Worm (Caenorhabditis elegans): ENCODE results near the gene K02E2.8.
A peak's percentile ranks its signal among the peaks of the same experiment; 100 is the strongest.

K02E2.8 gene

ce11 chrV:20366839-20367238, at the start of gene K02E2.8:
Gene K02E2.8, minus strand, starts transcription at chrV:20366939.
- TF ChIP-seq pax-3 (tag; optimal IDR thresholded peaks at IDR 0.05), result no peak

- TF ChIP-seq nhr-85 (tag) (peak; percentile 52), blmp-1 (tag; optimal IDR thresholded peaks at IDR 0.05) (peak; percentile 37), hpl-2 (GFP tag; optimal IDR thresholded peaks at IDR 0.05) (no peak), unc-130 (tag; optimal IDR thresholded peaks at IDR 0.05) (no peak), ceh-8 (GFP tag; optimal IDR thresholded peaks at IDR 0.05) (no peak), sptf-1 (tag; optimal IDR thresholded peaks at IDR 0.05) (no peak)
These were observed 49.6 kb upstream of the K02E2.8 start for ce11 chrV:20416335-20416734.

- TF ChIP-seq ceh-82 (tag; optimal IDR thresholded peaks at IDR 0.05), result peak in 1 of 3 experiments; percentile 10
- peak; percentile 40 for TF ChIP-seq mep-1 (tag; optimal IDR thresholded peaks at IDR 0.05)
- no peak for TF ChIP-seq lin-13 (GFP tag; optimal IDR thresholded peaks at IDR 0.05)
- TF ChIP-seq aha-1 (tag; optimal IDR thresholded peaks at IDR 0.05), result no peak
- no peak for TF ChIP-seq nhr-237 (tag; optimal IDR thresholded peaks at IDR 0.05)
- TF ChIP-seq zip-4 (GFP tag; optimal IDR thresholded peaks at IDR 0.05), result no peak
- TF ChIP-seq nhr-85 (tag), result peak; percentile 88
- no peak for TF ChIP-seq egl-13 (tag; optimal IDR thresholded peaks at IDR 0.05)
- peak in 1 of 2 experiments; percentile 47 for TF ChIP-seq lin-35 (GFP tag; optimal IDR thresholded peaks at IDR 0.05)
- TF ChIP-seq snu-23 (GFP tag; optimal IDR thresholded peaks at IDR 0.05), result peak; percentile 54
- no peak for TF ChIP-seq zag-1 (tag; optimal IDR thresholded peaks at IDR 0.05)
- no peak for TF ChIP-seq pax-3 (tag; optimal IDR thresholded peaks at IDR 0.05)
- no peak for TF ChIP-seq unc-130 (tag; optimal IDR thresholded peaks at IDR 0.05)
- TF ChIP-seq nhr-84 (tag; optimal IDR thresholded peaks at IDR 0.05), result no peak
- TF ChIP-seq blmp-1 (tag; optimal IDR thresholded peaks at IDR 0.05), result peak; percentile 96
- peak; percentile 77 for TF ChIP-seq lin-14 (GFP tag; optimal IDR thresholded peaks at IDR 0.05)
- peak; percentile 14 for TF ChIP-seq nhr-20 (tag; optimal IDR thresholded peaks at IDR 0.05)
- peak in 1 of 6 experiments; percentile 35 for TF ChIP-seq elt-3 (tag; optimal IDR thresholded peaks at IDR 0.05)
- peak; percentile 18 for TF ChIP-seq nhr-71 (tag; optimal IDR thresholded peaks at IDR 0.05)
- no peak for TF ChIP-seq ets-5 (GFP tag; IDR thresholded peaks at IDR 0.05)
- peak in 2 of 3 experiments; percentile 0 to 1 for TF ChIP-seq dpl-1 (GFP tag; optimal IDR thresholded peaks at IDR 0.05)
- TF ChIP-seq xbp-1 (tag; optimal IDR thresholded peaks at IDR 0.05), result peak; percentile 47
- TF ChIP-seq C04F5.9 (tag; optimal IDR thresholded peaks at IDR 0.05), result no peak
- no peak for TF ChIP-seq Y116A8C.19 (tag; optimal IDR thresholded peaks at IDR 0.05; ENCODE audit: borderline replicate concordance)
- TF ChIP-seq jun-1 (tag; optimal IDR thresholded peaks at IDR 0.05), result no peak
These were observed 48.7 kb upstream of the K02E2.8 start for ce11 chrV:20415415-20415814.

- TF ChIP-seq elt-3 (tag; optimal IDR thresholded peaks at IDR 0.05) (no peak), mab-9 (GFP tag; IDR thresholded peaks at IDR 0.05) (no peak), lsy-2 (tag; optimal IDR thresholded peaks at IDR 0.05) (no peak), fkh-8 (tag; optimal IDR thresholded peaks at IDR 0.05) (no peak), skn-1 (tag; optimal IDR thresholded peaks at IDR 0.05) (peak; percentile 49), nhr-71 (tag; optimal IDR thresholded peaks at IDR 0.05) (no peak), C16A3.4 (tag; optimal IDR thresholded peaks at IDR 0.05) (no peak), lin-13 (GFP tag; optimal IDR thresholded peaks at IDR 0.05) (no peak)
These were observed 47.2 kb upstream of the K02E2.8 start for ce11 chrV:20413936-20414335.

ce11 chrV:20413426-20413825, 46.7 kb upstream of the K02E2.8 start:
- TF ChIP-seq pax-3 (tag; optimal IDR thresholded peaks at IDR 0.05) (no peak), lin-14 (GFP tag; optimal IDR thresholded peaks at IDR 0.05) (peak; percentile 40), nhr-47 (tag; optimal IDR thresholded peaks at IDR 0.05) (no peak), ama-1 (optimal IDR thresholded peaks at IDR 0.05) (peak; percentile 11), fkh-10 (GFP tag; optimal IDR thresholded peaks at IDR 0.05) (no peak), nhr-20 (tag; optimal IDR thresholded peaks at IDR 0.05) (peak; percentile 35), unc-30 (tag; optimal IDR thresholded peaks at IDR 0.05) (no peak), mdl-1 (tag; optimal IDR thresholded peaks at IDR 0.05) (peak in 1 of 2 experiments; percentile 60), nhr-90 (tag; optimal IDR thresholded peaks at IDR 0.05; ENCODE audit: poor library complexity) (peak; percentile 14), snu-23 (GFP tag; optimal IDR thresholded peaks at IDR 0.05) (peak; percentile 30), alr-1 (tag; optimal IDR thresholded peaks at IDR 0.05; ENCODE audit: borderline replicate concordance) (no peak), blmp-1 (tag; optimal IDR thresholded peaks at IDR 0.05) (peak; percentile 27), nhr-85 (tag) (peak; percentile 49), nhr-71 (tag; optimal IDR thresholded peaks at IDR 0.05) (peak; percentile 41), C16A3.4 (tag; optimal IDR thresholded peaks at IDR 0.05) (no peak), efl-1 (optimal IDR thresholded peaks at IDR 0.05) (no peak), efl-1 (GFP tag; optimal IDR thresholded peaks at IDR 0.05 in 1 of 2) (peak in 1 of 2 experiments; percentile 30), nhr-12 (tag; optimal IDR thresholded peaks at IDR 0.05) (no peak), lin-35 (GFP tag; optimal IDR thresholded peaks at IDR 0.05) (peak in 1 of 2 experiments; percentile 46), vab-15 (tag; optimal IDR thresholded peaks at IDR 0.05) (no peak), elt-3 (tag; optimal IDR thresholded peaks at IDR 0.05) (peak in 2 of 6 experiments; percentile 7 to 16), dpl-1 (GFP tag; optimal IDR thresholded peaks at IDR 0.05) (peak in 1 of 3 experiments; percentile 20)
